Worm (Caenorhabditis elegans): ENCODE measurements around the gene hlh-12.

- no peak for TF ChIP-seq mep-1 (tag; optimal IDR thresholded peaks at IDR 0.05)
- TF ChIP-seq lin-13 (tag; optimal IDR thresholded peaks at IDR 0.05): no peak
- TF ChIP-seq snpc-4 (tag; optimal IDR thresholded peaks at IDR 0.05): no peak
Observed at ce11 chrIV:8476166-8476565, 3.1 kb downstream of the hlh-12 start.
